Worm (Caenorhabditis elegans): ENCODE measurements around the gene srw-15.
"Not testable (repeated sequence)": the region's sequence is repeated elsewhere in the genome, so short reads cannot be mapped to it uniquely, and the experiment has no call there.

The srw-15 gene

DNA sequence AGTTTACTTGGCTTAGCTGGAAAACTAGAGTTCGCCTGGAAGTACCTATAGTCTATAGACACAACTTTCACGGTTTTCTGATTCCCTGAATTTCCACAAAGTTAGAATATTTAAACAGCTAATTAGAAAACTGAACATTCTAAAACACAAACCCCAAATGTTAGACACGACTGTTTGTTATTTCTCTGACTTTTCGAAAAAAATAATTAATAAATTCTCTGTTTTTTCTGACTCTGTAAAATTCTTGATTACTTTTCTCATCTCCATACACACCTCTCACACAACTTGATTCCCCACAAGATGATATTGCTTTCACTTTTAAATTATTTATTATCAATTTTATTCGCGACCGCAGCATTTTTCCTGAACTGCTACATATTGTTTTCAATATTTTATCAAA is 23.2 kb downstream of the srw-15 start, which contains the start of gene srbc-75:
TSS of gene srbc-75 (plus strand) at position 301 of the 400 bp plus-strand sequence.
- TF ChIP-seq hnd-1 (tag; optimal IDR thresholded peaks at IDR 0.05) (no peak), tbx-37 (GFP tag; conservative IDR thresholded peaks at IDR 0.05) (no peak), hmg-4 (GFP tag; optimal IDR thresholded peaks at IDR 0.05) (no peak), scrt-1 (GFP tag; IDR thresholded peaks at IDR 0.05) (no peak), F13C5.2 (tag; optimal IDR thresholded peaks at IDR 0.05) (no peak), sea-1 (GFP tag; conservative IDR thresholded peaks at IDR 0.05) (no peak), ama-1 (optimal IDR thresholded peaks at IDR 0.05) (no peak), hmbx-1 (tag; optimal IDR thresholded peaks at IDR 0.05) (no peak), tra-4 (tag; optimal IDR thresholded peaks at IDR 0.05) (no peak), pes-1 (GFP tag; IDR thresholded peaks at IDR 0.05) (no peak), tbx-11 (GFP tag; IDR thresholded peaks at IDR 0.05) (no peak), ceh-36 (tag; optimal IDR thresholded peaks at IDR 0.05) (no peak)

DNA sequence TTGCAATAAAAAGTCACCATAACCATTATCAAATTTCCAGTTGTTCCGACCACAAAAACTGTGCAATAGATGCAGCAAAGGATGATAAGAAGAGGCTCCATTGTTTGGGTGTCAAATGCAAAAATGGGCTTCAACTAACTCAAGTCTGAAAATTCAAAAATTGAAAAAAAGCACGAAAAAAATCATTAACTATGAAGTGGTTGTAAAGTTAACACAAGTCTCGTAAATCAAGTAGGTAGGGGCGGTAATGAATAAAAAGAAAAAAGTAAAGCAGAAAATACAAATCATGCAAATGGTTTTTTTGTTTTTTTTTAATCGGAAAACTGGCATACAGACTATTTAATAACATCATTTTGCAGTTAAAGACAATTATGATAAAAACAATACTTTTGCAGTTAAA is 26.3 kb downstream of the srw-15 start, which contains the start of gene srsx-39:
TSS of gene srsx-39 (minus strand) at position 101 of the 400 bp plus-strand sequence.
- not testable (repeated sequence) for TF ChIP-seq tbx-11 (GFP tag; IDR thresholded peaks at IDR 0.05); ets-7 (tag; optimal IDR thresholded peaks at IDR 0.05); ceh-36 (tag; optimal IDR thresholded peaks at IDR 0.05)

DNA sequence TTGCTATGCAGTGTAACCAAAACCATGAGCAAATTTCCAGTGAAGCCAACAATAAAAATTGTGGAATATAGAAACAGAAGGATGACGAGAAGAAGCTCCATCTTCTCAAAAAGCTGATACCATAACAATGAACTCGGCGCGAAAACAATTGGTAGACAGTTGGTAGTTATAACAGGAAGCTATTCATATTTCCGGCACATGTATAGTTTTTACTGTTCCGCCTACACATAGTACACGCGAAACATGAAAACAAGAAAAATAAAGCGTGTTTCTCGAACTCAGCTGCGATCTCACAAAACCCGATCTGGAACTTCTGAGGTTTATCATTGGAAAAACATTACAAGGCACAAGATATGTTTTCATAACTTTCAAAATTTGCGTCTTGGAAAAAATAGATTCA is 28.7 kb downstream of the srw-15 start, which contains the start of gene srsx-37:
TSS of gene srsx-37 (minus strand) at position 101 of the 400 bp plus-strand sequence.
- TF ChIP-seq scrt-1 (GFP tag; IDR thresholded peaks at IDR 0.05) (no peak), aly-1 (tag; optimal IDR thresholded peaks at IDR 0.05) (no peak), ceh-36 (tag; optimal IDR thresholded peaks at IDR 0.05) (no peak), pes-1 (GFP tag; IDR thresholded peaks at IDR 0.05) (no peak), sea-1 (GFP tag; conservative IDR thresholded peaks at IDR 0.05) (no peak), ets-7 (tag; optimal IDR thresholded peaks at IDR 0.05) (no peak), hmbx-1 (tag; optimal IDR thresholded peaks at IDR 0.05) (no peak), ama-1 (optimal IDR thresholded peaks at IDR 0.05) (no peak), flt-1 (GFP tag; IDR thresholded peaks at IDR 0.05) (no peak), tbx-11 (GFP tag; IDR thresholded peaks at IDR 0.05) (no peak), tra-4 (tag; optimal IDR thresholded peaks at IDR 0.05) (no peak), hnd-1 (tag; optimal IDR thresholded peaks at IDR 0.05) (no peak), F13C5.2 (tag; optimal IDR thresholded peaks at IDR 0.05) (no peak), tbx-37 (GFP tag; conservative IDR thresholded peaks at IDR 0.05) (no peak), B0310.2 (tag; optimal IDR thresholded peaks at IDR 0.05) (no peak), hmg-4 (GFP tag; optimal IDR thresholded peaks at IDR 0.05) (no peak)

DNA sequence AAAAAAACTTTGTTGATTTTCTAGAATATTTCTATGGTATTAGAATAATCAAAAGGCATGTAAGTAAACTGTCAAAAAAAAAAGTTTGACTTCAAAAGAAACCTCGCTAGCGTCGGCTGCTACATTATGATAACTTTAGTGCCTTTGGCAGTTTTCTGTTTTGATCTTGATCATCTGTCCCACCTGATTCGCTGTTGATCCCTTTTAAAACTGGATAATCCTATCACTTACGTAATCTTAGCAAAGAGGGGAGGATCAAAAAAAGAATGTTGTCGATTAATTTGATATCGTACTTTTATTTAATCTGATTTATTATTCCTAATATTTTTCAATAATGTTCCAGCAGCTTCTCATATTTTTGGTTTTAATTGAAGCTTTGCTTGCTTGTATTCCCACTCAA is 29.6 kb downstream of the srw-15 start, which contains the start of gene M01B2.8:
TSS of gene M01B2.8 (plus strand) at position 301 of the 400 bp plus-strand sequence.
- TF ChIP-seq hmg-4 (GFP tag; optimal IDR thresholded peaks at IDR 0.05) = no peak
- no peak for TF ChIP-seq pes-1 (GFP tag; IDR thresholded peaks at IDR 0.05)
- no peak for TF ChIP-seq ceh-36 (tag; optimal IDR thresholded peaks at IDR 0.05)

DNA sequence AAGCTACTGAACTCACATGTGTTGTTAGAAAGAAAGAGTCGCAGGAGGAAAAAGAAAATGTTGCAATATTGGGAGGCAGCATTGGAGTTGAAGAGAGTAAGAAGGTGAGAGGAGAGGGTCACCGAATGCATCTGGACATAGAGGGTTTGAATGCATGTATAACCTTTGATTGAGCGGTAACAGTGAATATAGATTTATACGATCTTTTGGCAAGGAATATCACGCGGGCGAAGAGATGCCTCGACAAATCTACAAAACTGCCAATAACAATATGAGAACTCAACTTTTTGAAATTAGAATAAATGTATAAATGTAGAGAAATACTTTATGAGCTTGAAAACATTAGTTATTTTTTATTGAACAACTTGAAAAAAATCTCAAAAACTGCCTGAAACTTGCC is 32.0 kb downstream of the srw-15 start, which contains the start of gene M01B2.10:
TSS of gene M01B2.10 (minus strand) at position 101 of the 400 bp plus-strand sequence.
- not testable (repeated sequence) for TF ChIP-seq ama-1 (optimal IDR thresholded peaks at IDR 0.05); ceh-13 (GFP tag; optimal IDR thresholded peaks at IDR 0.05); tra-4 (tag; optimal IDR thresholded peaks at IDR 0.05)

DNA sequence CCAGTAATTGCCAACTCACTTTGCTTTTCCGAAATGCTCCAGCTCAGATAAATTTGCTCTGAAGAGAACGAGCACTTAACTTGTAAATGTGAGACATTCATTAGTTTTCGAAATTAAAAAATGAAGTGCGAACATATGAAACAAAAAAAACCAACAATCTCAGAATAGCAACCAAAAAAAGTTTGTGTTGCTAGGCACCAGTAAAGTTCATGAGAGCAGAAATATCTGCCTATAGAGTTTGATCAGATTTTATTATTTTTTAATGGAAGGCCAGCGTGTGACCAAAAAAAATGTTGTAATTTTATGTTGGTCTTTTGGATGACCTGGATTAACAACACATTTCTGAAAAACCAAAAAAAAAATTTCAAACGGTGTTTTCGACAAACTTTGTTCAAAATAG is 33.8 kb downstream of the srw-15 start, which contains the start of gene M01B2.12:
TSS of gene M01B2.12 (minus strand) at position 101 of the 400 bp plus-strand sequence.
- TF ChIP-seq hnd-1 (tag; optimal IDR thresholded peaks at IDR 0.05) (no peak), ama-1 (optimal IDR thresholded peaks at IDR 0.05) (no peak), tbx-37 (GFP tag; conservative IDR thresholded peaks at IDR 0.05) (no peak), ets-7 (tag; optimal IDR thresholded peaks at IDR 0.05) (no peak), hmg-4 (GFP tag; optimal IDR thresholded peaks at IDR 0.05) (no peak), tbx-11 (GFP tag; IDR thresholded peaks at IDR 0.05) (no peak), sea-1 (GFP tag; conservative IDR thresholded peaks at IDR 0.05) (no peak)

DNA sequence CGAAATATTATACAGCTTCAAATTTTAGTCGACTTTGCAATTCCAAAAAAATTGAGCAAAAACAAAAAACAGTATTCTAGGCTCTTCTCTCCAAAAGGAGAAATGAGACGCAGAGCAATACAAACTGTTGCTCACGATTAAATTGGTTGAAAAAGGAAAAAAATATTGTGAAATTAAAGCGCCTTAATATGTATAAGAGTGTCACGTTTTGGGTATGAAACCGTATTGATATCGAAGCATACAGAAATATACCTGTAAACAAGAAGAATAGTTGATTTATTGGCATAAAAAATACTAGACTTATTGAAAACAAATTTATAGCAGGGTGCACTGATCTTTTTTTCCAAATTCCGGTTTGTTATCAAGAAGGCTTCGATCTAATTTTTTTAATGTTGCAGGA is 35.5 kb downstream of the srw-15 start, which contains the start of gene M01B2.13:
TSS of gene M01B2.13 (minus strand) at position 101 of the 400 bp plus-strand sequence.
- TF ChIP-seq ets-7 (tag; optimal IDR thresholded peaks at IDR 0.05) (no peak), tra-4 (tag; optimal IDR thresholded peaks at IDR 0.05) (no peak), sea-1 (GFP tag; conservative IDR thresholded peaks at IDR 0.05) (no peak), hnd-1 (tag; optimal IDR thresholded peaks at IDR 0.05) (no peak), tbx-37 (GFP tag; conservative IDR thresholded peaks at IDR 0.05) (no peak), B0310.2 (tag; optimal IDR thresholded peaks at IDR 0.05) (no peak), ama-1 (optimal IDR thresholded peaks at IDR 0.05) (no peak), ceh-13 (GFP tag; optimal IDR thresholded peaks at IDR 0.05) (no peak), ceh-36 (tag; optimal IDR thresholded peaks at IDR 0.05) (no peak), scrt-1 (GFP tag; IDR thresholded peaks at IDR 0.05) (no peak), aly-1 (tag; optimal IDR thresholded peaks at IDR 0.05) (no peak), tbx-11 (GFP tag; IDR thresholded peaks at IDR 0.05) (no peak), flt-1 (GFP tag; IDR thresholded peaks at IDR 0.05) (no peak), hmbx-1 (tag; optimal IDR thresholded peaks at IDR 0.05) (no peak), hmg-4 (GFP tag; optimal IDR thresholded peaks at IDR 0.05) (no peak)

DNA sequence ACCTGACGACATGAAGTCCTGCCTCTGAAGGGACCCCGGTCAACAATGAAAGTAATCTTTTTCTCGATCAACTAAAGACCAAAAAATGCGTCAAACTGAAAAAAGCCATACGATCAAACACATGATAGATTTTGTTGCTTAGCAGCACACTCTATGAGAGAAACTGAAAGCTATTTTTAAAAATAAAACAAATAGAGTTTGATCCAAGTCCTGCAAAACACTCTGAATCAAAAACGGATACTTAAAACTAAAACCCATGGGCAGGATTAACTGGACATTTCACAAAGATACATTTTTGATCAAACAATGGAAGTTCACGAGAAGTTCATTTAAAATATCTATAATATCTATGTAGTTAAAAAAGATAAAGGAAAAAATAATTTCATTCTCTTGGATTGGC is 37.1 kb downstream of the srw-15 start, which contains the start of gene T10H4.13:
TSS of gene T10H4.13 (minus strand) at position 101 of the 400 bp plus-strand sequence.
- TF ChIP-seq F13C5.2 (tag; optimal IDR thresholded peaks at IDR 0.05) = no peak
- TF ChIP-seq tbx-37 (GFP tag; conservative IDR thresholded peaks at IDR 0.05) = no peak
- TF ChIP-seq flt-1 (GFP tag; IDR thresholded peaks at IDR 0.05) = no peak
- TF ChIP-seq hmbx-1 (tag; optimal IDR thresholded peaks at IDR 0.05) = no peak
- TF ChIP-seq sea-1 (GFP tag; conservative IDR thresholded peaks at IDR 0.05) = no peak
- TF ChIP-seq aly-1 (tag; optimal IDR thresholded peaks at IDR 0.05) = no peak
- TF ChIP-seq B0310.2 (tag; optimal IDR thresholded peaks at IDR 0.05) = no peak
- TF ChIP-seq scrt-1 (GFP tag; IDR thresholded peaks at IDR 0.05) = no peak
- no peak for TF ChIP-seq ets-7 (tag; optimal IDR thresholded peaks at IDR 0.05)
- no peak for TF ChIP-seq pes-1 (GFP tag; IDR thresholded peaks at IDR 0.05)
- TF ChIP-seq tbx-11 (GFP tag; IDR thresholded peaks at IDR 0.05) = no peak
- no peak for TF ChIP-seq hnd-1 (tag; optimal IDR thresholded peaks at IDR 0.05)
- TF ChIP-seq ceh-13 (GFP tag; optimal IDR thresholded peaks at IDR 0.05) = no peak
- TF ChIP-seq hmg-4 (GFP tag; optimal IDR thresholded peaks at IDR 0.05) = no peak
- no peak for TF ChIP-seq ceh-36 (tag; optimal IDR thresholded peaks at IDR 0.05)
- no peak for TF ChIP-seq ama-1 (optimal IDR thresholded peaks at IDR 0.05)
- no peak for TF ChIP-seq tra-4 (tag; optimal IDR thresholded peaks at IDR 0.05)
